Worm (Caenorhabditis elegans): Measurements from ENCODE around the gene jmjd-3.1.
A peak's percentile ranks its signal among the peaks of the same experiment; 100 is the strongest.

Gene jmjd-3.1

ce11 chrX:8551687-8552327 lies 19.0 kb upstream of the jmjd-3.1 start, which contains the start of gene dhhc-14 (continued):
- TF ChIP-seq nhr-12 (tag; optimal IDR thresholded peaks at IDR 0.05) (no peak), fkh-4 (tag; optimal IDR thresholded peaks at IDR 0.05; ENCODE audit: borderline replicate concordance) (no peak), nhr-76 (tag; optimal IDR thresholded peaks at IDR 0.05) (no peak), rnt-1 (tag; optimal IDR thresholded peaks at IDR 0.05) (peak; percentile 59), unc-130 (tag; optimal IDR thresholded peaks at IDR 0.05) (no peak), lin-15B (tag; optimal IDR thresholded peaks at IDR 0.05) (no peak), alr-1 (tag; optimal IDR thresholded peaks at IDR 0.05; ENCODE audit: borderline replicate concordance) (no peak), nhr-237 (tag; optimal IDR thresholded peaks at IDR 0.05) (no peak), jun-1 (tag; optimal IDR thresholded peaks at IDR 0.05) (no peak), nhr-19 (GFP tag; conservative IDR thresholded peaks at IDR 0.05) (peak; percentile 33; the same call in 1 of the 2 replicates), nhr-28 (tag; optimal IDR thresholded peaks at IDR 0.05) (no peak), egl-27 (tag; optimal IDR thresholded peaks at IDR 0.05) (no peak), mab-9 (GFP tag; IDR thresholded peaks at IDR 0.05) (no peak), aha-1 (tag; optimal IDR thresholded peaks at IDR 0.05) (no peak), snu-23 (GFP tag; optimal IDR thresholded peaks at IDR 0.05) (peak; percentile 56), lin-14 (GFP tag; optimal IDR thresholded peaks at IDR 0.05) (peak; percentile 72), C16A3.4 (tag; optimal IDR thresholded peaks at IDR 0.05) (peak; percentile 57), unc-98 (GFP tag; IDR thresholded peaks at IDR 0.05) (no peak), lsy-2 (tag; optimal IDR thresholded peaks at IDR 0.05) (peak; percentile 31 to 55), ztf-4 (tag; optimal IDR thresholded peaks at IDR 0.05) (no peak), ceh-82 (tag; optimal IDR thresholded peaks at IDR 0.05) (peak in 2 of 3 experiments; percentile 38 to 84), vab-15 (tag; optimal IDR thresholded peaks at IDR 0.05) (no peak), grh-1 (GFP tag; IDR thresholded peaks at IDR 0.05) (no peak), nhr-77 (tag; optimal IDR thresholded peaks at IDR 0.05) (peak; percentile 20), lin-35 (GFP tag; optimal IDR thresholded peaks at IDR 0.05) (peak; percentile 26 to 41), pag-3 (tag; optimal IDR thresholded peaks at IDR 0.05; ENCODE audit: borderline replicate concordance, insufficient read depth) (no peak), aly-2 (tag; optimal IDR thresholded peaks at IDR 0.05) (no peak), swsn-7 (tag; optimal IDR thresholded peaks at IDR 0.05) (peak; percentile 41), unc-30 (tag; optimal IDR thresholded peaks at IDR 0.05) (no peak), skn-1 (tag; optimal IDR thresholded peaks at IDR 0.05) (no peak), mep-1 (tag; optimal IDR thresholded peaks at IDR 0.05) (peak; percentile 44), mdl-1 (tag; optimal IDR thresholded peaks at IDR 0.05) (peak in 1 of 2 experiments; percentile 67), hlh-17 (GFP tag; optimal IDR thresholded peaks at IDR 0.05; ENCODE audit: borderline replicate concordance) (no peak), sup-37 (GFP tag; optimal IDR thresholded peaks at IDR 0.05) (no peak), F16B12.6 (tag; optimal IDR thresholded peaks at IDR 0.05) (no peak), lin-13 (GFP tag; optimal IDR thresholded peaks at IDR 0.05) (peak; percentile 38), Y116A8C.19 (tag; optimal IDR thresholded peaks at IDR 0.05; ENCODE audit: borderline replicate concordance) (no peak), C04F5.9 (tag; optimal IDR thresholded peaks at IDR 0.05) (no peak), egl-13 (tag; optimal IDR thresholded peaks at IDR 0.05) (no peak), nhr-71 (tag; optimal IDR thresholded peaks at IDR 0.05) (peak; percentile 66), nhr-90 (tag; optimal IDR thresholded peaks at IDR 0.05; ENCODE audit: poor library complexity) (no peak), ets-5 (GFP tag; IDR thresholded peaks at IDR 0.05) (no peak), sptf-1 (tag; optimal IDR thresholded peaks at IDR 0.05) (no peak), ceh-8 (GFP tag; optimal IDR thresholded peaks at IDR 0.05) (no peak), irx-1 (tag; optimal IDR thresholded peaks at IDR 0.05) (no peak), hpl-2 (GFP tag; optimal IDR thresholded peaks at IDR 0.05) (no peak), blmp-1 (tag; optimal IDR thresholded peaks at IDR 0.05) (peak; percentile 48), sox-4 (tag; optimal IDR thresholded peaks at IDR 0.05) (no peak), hlh-4 (tag; optimal IDR thresholded peaks at IDR 0.05) (no peak), C34B4.2 (tag; optimal IDR thresholded peaks at IDR 0.05) (no peak), nhr-11 (tag; optimal IDR thresholded peaks at IDR 0.05) (no peak), unc-86 (tag; optimal IDR thresholded peaks at IDR 0.05) (no peak)
